Fruit fly (Drosophila melanogaster) whole organism, prepupa: Measurements from ENCODE around the gene CG10802.
A peak's percentile ranks its signal among the peaks of the same experiment; 100 is the strongest.

Experiments used
- CG10631 ChIP-seq: fragments of 200-800 bp; sonication (Bioruptor generic); optimal IDR thresholded peaks from 2 replicates; lab custom pipeline; 2016; ENCODE audit warnings: missing biosample characterization, missing genetic modification characterization
- CG10669 ChIP-seq: fragments of 200-800 bp; sonication (Bioruptor generic); optimal IDR thresholded peaks from 3 replicates; lab custom pipeline; 2018; ENCODE audit warnings: missing biosample characterization, mild to moderate bottlenecking, missing genetic modification characterization, moderate library complexity
- CG11294 ChIP-seq: fragments of 200-800 bp; sonication (Bioruptor generic); IDR thresholded peaks from 2 replicates; pipeline ENCODE4 v1.3.6; 2022; ENCODE audit warnings: missing biosample characterization, missing genetic modification characterization
- CG11762 ChIP-seq: fragments of 200-800 bp; sonication (Bioruptor generic); optimal IDR thresholded peaks from 3 replicates; lab custom pipeline; 2016; ENCODE audit warnings: missing biosample characterization, missing genetic modification characterization; ENCODE audit not compliant: insufficient read depth
- CG11902 ChIP-seq: fragments of 200-800 bp; sonication (Bioruptor generic); optimal IDR thresholded peaks from 3 replicates; lab custom pipeline; 2016; ENCODE audit warnings: missing biosample characterization, missing genetic modification characterization
- CG15336 ChIP-seq: fragments of 200-800 bp; sonication (Bioruptor generic); IDR thresholded peaks from 2 replicates; pipeline ENCODE4 v1.3.6; 2022; ENCODE audit warnings: missing biosample characterization, missing genetic modification characterization
- CG1621 ChIP-seq: fragments of 200-800 bp; sonication (Bioruptor generic); optimal IDR thresholded peaks from 3 replicates; lab custom pipeline; 2018; ENCODE audit warnings: missing biosample characterization, mild to moderate bottlenecking, missing genetic modification characterization
- CG16779 ChIP-seq: fragments of 200-800 bp; sonication (Bioruptor generic); optimal IDR thresholded peaks from 3 replicates; lab custom pipeline; 2017; ENCODE audit warnings: missing biosample characterization, mild to moderate bottlenecking, missing genetic modification characterization
- CG3032 ChIP-seq: fragments of 200-800 bp; optimal IDR thresholded peaks from 2 replicates; lab custom pipeline; 2019; ENCODE audit warnings: missing biosample characterization, mild to moderate bottlenecking, missing genetic modification characterization, moderate library complexity
- CG31627 ChIP-seq: fragments of 200-800 bp; sonication (Bioruptor generic); optimal IDR thresholded peaks from 3 replicates; lab custom pipeline; 2016; ENCODE audit warnings: missing biosample characterization, missing genetic modification characterization
- CG32006 ChIP-seq: fragments of 200-800 bp; sonication (Bioruptor generic); optimal IDR thresholded peaks from 3 replicates; lab custom pipeline; 2017; ENCODE audit warnings: missing biosample characterization, mild to moderate bottlenecking, missing genetic modification characterization
- CG34406 ChIP-seq: fragments of 200-800 bp; sonication (Bioruptor generic); optimal IDR thresholded peaks from 3 replicates; lab custom pipeline; 2016; ENCODE audit warnings: missing biosample characterization, missing genetic modification characterization
- CG4318 ChIP-seq: fragments of 200-800 bp; sonication (Bioruptor generic); optimal IDR thresholded peaks from 3 replicates; lab custom pipeline; 2017; ENCODE audit warnings: missing biosample characterization, mild to moderate bottlenecking, missing genetic modification characterization
- CG6163 ChIP-seq: fragments of 200-800 bp; sonication (Bioruptor generic); IDR thresholded peaks from 3 replicates; pipeline ENCODE4 v1.3.6; 2022; ENCODE audit warnings: missing biosample characterization, missing genetic modification characterization
- CG6792 ChIP-seq: fragments of 200-800 bp; sonication (Bioruptor generic); optimal IDR thresholded peaks from 3 replicates; lab custom pipeline; 2016; ENCODE audit warnings: missing biosample characterization, missing genetic modification characterization
- CG6808 ChIP-seq: fragments of 200-800 bp; sonication (Bioruptor generic); optimal IDR thresholded peaks from 3 replicates; lab custom pipeline; 2017; ENCODE audit warnings: missing biosample characterization, missing genetic modification characterization, mild to moderate bottlenecking, moderate library complexity, missing genetic modification reagents
- CG6854 ChIP-seq: fragments of 200-800 bp; sonication (Bioruptor generic); optimal IDR thresholded peaks from 2 replicates; lab custom pipeline; 2017; ENCODE audit warnings: missing biosample characterization, mild to moderate bottlenecking, missing genetic modification characterization
- CG7368 ChIP-seq: fragments of 200-800 bp; sonication (Bioruptor generic); optimal IDR thresholded peaks from 3 replicates; lab custom pipeline; 2016; ENCODE audit warnings: missing biosample characterization, missing genetic modification characterization
- CG8632 ChIP-seq: fragments of 200-800 bp; sonication (Bioruptor generic); optimal IDR thresholded peaks from 3 replicates; lab custom pipeline; 2016; ENCODE audit warnings: missing biosample characterization, missing genetic modification characterization
- CG9139 ChIP-seq: fragments of 200-800 bp; sonication (Bioruptor generic); optimal IDR thresholded peaks from 3 replicates; lab custom pipeline; 2017; ENCODE audit warnings: missing biosample characterization, mild to moderate bottlenecking, missing genetic modification characterization
- Eip78C ChIP-seq: fragments of 200-800 bp; sonication (Bioruptor generic); peaks from one replicate; lab custom pipeline; 2016; ENCODE audit warnings: missing biosample characterization, missing genetic modification characterization
- Eip93F ChIP-seq: fragments of 200-800 bp; sonication (Bioruptor generic); optimal IDR thresholded peaks from 2 replicates; lab custom pipeline; 2016; ENCODE audit warnings: missing biosample characterization, mild to moderate bottlenecking, missing genetic modification characterization
- Ets96B ChIP-seq: fragments of 200-800 bp; optimal IDR thresholded peaks from 2 replicates; lab custom pipeline; 2019; ENCODE audit warnings: missing biosample characterization, mild to moderate bottlenecking, missing genetic modification characterization, moderate library complexity
- Gug ChIP-seq: fragments of 200-800 bp; sonication (Bioruptor generic); IDR thresholded peaks from 2 replicates; pipeline ENCODE4 v1.3.6; 2022; ENCODE audit warnings: missing biosample characterization, missing genetic modification characterization
- Hr38 ChIP-seq: sonication (Bioruptor generic); optimal IDR thresholded peaks from 2 replicates; lab custom pipeline; 2016; ENCODE audit warnings: missing biosample characterization, missing genetic modification characterization
- Hr39 ChIP-seq: fragments of 200-800 bp; sonication (Bioruptor generic); optimal IDR thresholded peaks from 2 replicates; lab custom pipeline; 2016; ENCODE audit warnings: missing biosample characterization, missing genetic modification characterization
- Hr4 ChIP-seq: fragments of 200-800 bp; sonication (Bioruptor generic); optimal IDR thresholded peaks from 3 replicates; lab custom pipeline; 2016; ENCODE audit warnings: missing biosample characterization, missing genetic modification characterization
- Lpt ChIP-seq: fragments of 200-800 bp; sonication (Bioruptor generic); optimal IDR thresholded peaks from 3 replicates; lab custom pipeline; 2016; ENCODE audit warnings: missing biosample characterization, missing genetic modification characterization
- Met ChIP-seq: fragments of 200-800 bp; sonication (Bioruptor generic); optimal IDR thresholded peaks from 3 replicates; lab custom pipeline; 2016; ENCODE audit warnings: missing biosample characterization, missing genetic modification characterization
- OdsH ChIP-seq: fragments of 200-800 bp; sonication (Bioruptor generic); optimal IDR thresholded peaks from 3 replicates; lab custom pipeline; 2016; ENCODE audit warnings: missing biosample characterization, missing genetic modification characterization
- Smox ChIP-seq: fragments of 200-800 bp; sonication (Bioruptor generic); optimal IDR thresholded peaks from 3 replicates; lab custom pipeline; 2016; ENCODE audit warnings: missing biosample characterization, missing genetic modification characterization
- Sox102F ChIP-seq: fragments of 200-800 bp; sonication (Bioruptor generic); optimal IDR thresholded peaks from 2 replicates; lab custom pipeline; 2016; ENCODE audit warnings: missing biosample characterization, mild to moderate bottlenecking, missing genetic modification characterization
- Sox14 ChIP-seq: fragments of 200-800 bp; sonication (Bioruptor generic); optimal IDR thresholded peaks from 3 replicates; lab custom pipeline; 2016; ENCODE audit warnings: missing biosample characterization, missing genetic modification characterization
- Sox15 ChIP-seq: fragments of 200-800 bp; sonication (Bioruptor generic); optimal IDR thresholded peaks from 3 replicates; lab custom pipeline; 2016; ENCODE audit warnings: missing biosample characterization, missing genetic modification characterization
- dac ChIP-seq: fragments of 200-800 bp; sonication (Bioruptor generic); optimal IDR thresholded peaks from 2 replicates; lab custom pipeline; 2017; ENCODE audit warnings: missing biosample characterization, mild to moderate bottlenecking, missing genetic modification characterization
- dsx ChIP-seq: fragments of 200-800 bp; optimal IDR thresholded peaks from 3 replicates; lab custom pipeline; 2019; ENCODE audit warnings: missing biosample characterization, mild to moderate bottlenecking, missing genetic modification characterization, moderate library complexity; ENCODE audit not compliant: poor library complexity, severe bottlenecking
- eg ChIP-seq: fragments of 200-800 bp; sonication (Bioruptor generic); IDR thresholded peaks from 3 replicates; pipeline ENCODE4 v1.3.6; 2022; ENCODE audit warnings: missing biosample characterization, missing genetic modification characterization
- esn ChIP-seq: fragments of 200-800 bp; sonication (Bioruptor generic); optimal IDR thresholded peaks from 2 replicates; lab custom pipeline; 2016; ENCODE audit warnings: missing biosample characterization, mild to moderate bottlenecking, missing genetic modification characterization, moderate library complexity
- fd59A ChIP-seq: fragments of 200-800 bp; sonication (Bioruptor generic); optimal IDR thresholded peaks from 2 replicates; lab custom pipeline; 2017; ENCODE audit warnings: missing biosample characterization, mild to moderate bottlenecking, missing genetic modification characterization, missing genetic modification reagents
- fd85E ChIP-seq: fragments of 200-800 bp; sonication (Bioruptor generic); optimal IDR thresholded peaks from 3 replicates; lab custom pipeline; 2016; ENCODE audit warnings: missing biosample characterization, missing genetic modification characterization
- lz ChIP-seq: fragments of 200-800 bp; sonication (Bioruptor generic); optimal IDR thresholded peaks from 3 replicates; lab custom pipeline; 2016; ENCODE audit warnings: missing biosample characterization, missing genetic modification characterization
- net ChIP-seq: fragments of 200-800 bp; sonication (Bioruptor generic); optimal IDR thresholded peaks from 3 replicates; lab custom pipeline; 2016; ENCODE audit warnings: missing biosample characterization, missing genetic modification characterization
- salr ChIP-seq, 2 experiments: fragments of 200-800 bp; sonication (Bioruptor generic); optimal IDR thresholded peaks; 3 replicates each; lab custom pipeline; 2016 to 2018; ENCODE audit warnings: missing biosample characterization in 2 of 2, missing genetic modification characterization in 2 of 2, mild to moderate bottlenecking in 1 of 2
- spab ChIP-seq: fragments of 200-800 bp; sonication (Bioruptor generic); optimal IDR thresholded peaks from 2 replicates; lab custom pipeline; 2017; ENCODE audit warnings: missing biosample characterization, mild to moderate bottlenecking, missing genetic modification characterization, missing genetic modification reagents
- ss ChIP-seq, 2 experiments: fragments of 200-800 bp; sonication (Bioruptor generic); optimal IDR thresholded peaks; 2 replicates in 1 of 2; 3 replicates in 1 of 2; lab custom pipeline; 2017 to 2018; ENCODE audit warnings: mild to moderate bottlenecking in 2 of 2, missing biosample characterization in 2 of 2, missing genetic modification characterization in 2 of 2, moderate library complexity in 1 of 2
- svp ChIP-seq: fragments of 200-800 bp; sonication (Bioruptor generic); peaks from one replicate; lab custom pipeline; 2016; ENCODE audit warnings: missing biosample characterization, missing genetic modification characterization
- topi ChIP-seq: fragments of 200-800 bp; sonication (Bioruptor generic); optimal IDR thresholded peaks from 3 replicates; lab custom pipeline; 2016; ENCODE audit warnings: missing biosample characterization, missing genetic modification characterization
- vri ChIP-seq: fragments of 200-800 bp; sonication (Bioruptor generic); optimal IDR thresholded peaks from 3 replicates; lab custom pipeline; 2016; ENCODE audit warnings: missing biosample characterization, mild to moderate bottlenecking, missing genetic modification characterization

Gene CG10802

DNA sequence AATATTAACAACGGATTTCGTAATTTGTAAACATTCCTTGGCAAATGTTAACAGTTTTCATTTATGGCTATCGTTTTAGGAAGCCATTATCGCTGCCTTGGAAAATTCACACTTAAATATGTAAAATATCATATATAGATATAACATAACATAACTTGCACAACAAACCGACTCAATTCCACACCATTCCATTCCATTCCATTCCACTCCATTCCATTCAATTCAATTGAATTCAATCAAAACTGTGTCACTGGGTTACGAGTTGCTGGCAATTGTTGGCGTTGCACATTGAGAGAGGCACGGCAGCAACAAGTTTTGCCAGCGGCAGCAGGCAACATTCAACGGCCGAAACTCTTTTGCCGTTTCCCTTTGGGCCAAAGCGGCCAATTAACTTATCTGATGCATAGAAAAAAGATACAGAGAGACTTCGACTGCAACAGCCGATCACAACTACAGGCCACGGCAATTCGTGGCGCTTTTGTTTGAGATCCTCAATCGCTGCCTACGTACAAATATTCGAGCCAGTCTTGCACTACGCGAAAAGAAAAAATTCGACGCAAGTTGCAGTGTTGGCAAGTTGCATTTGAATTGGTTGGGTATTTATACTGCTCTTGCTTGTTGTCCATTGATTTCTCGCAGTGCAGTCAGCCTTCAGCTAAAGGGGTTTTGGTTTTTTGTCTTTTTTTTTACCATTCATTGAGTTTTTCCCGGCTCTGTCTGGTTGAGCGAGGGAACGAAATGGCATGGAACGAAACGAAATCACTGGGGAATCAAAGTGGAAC is 29.5 kb upstream of the CG10802 start (continued):
- TF ChIP-seq CG9139 (GFP tag; lab: Kevin White, UChicago): no peak
- no peak for TF ChIP-seq Hr39 (GFP tag; lab: Kevin White, UChicago)
- TF ChIP-seq CG6854 (GFP tag; lab: Kevin White, UChicago): no peak
- TF ChIP-seq CG10631 (GFP tag; lab: Kevin White, UChicago): no peak
- TF ChIP-seq CG4318: no peak
- no peak for TF ChIP-seq CG3032 (tag; lab: Kevin White, UChicago)
- no peak for TF ChIP-seq svp (GFP tag; lab: Kevin White, UChicago)
- no peak for TF ChIP-seq salr (GFP tag; optimal IDR thresholded peaks at IDR 0.05; lab: Kevin White, UChicago)
- TF ChIP-seq CG34406 (GFP tag; lab: Kevin White, UChicago): no peak

DNA sequence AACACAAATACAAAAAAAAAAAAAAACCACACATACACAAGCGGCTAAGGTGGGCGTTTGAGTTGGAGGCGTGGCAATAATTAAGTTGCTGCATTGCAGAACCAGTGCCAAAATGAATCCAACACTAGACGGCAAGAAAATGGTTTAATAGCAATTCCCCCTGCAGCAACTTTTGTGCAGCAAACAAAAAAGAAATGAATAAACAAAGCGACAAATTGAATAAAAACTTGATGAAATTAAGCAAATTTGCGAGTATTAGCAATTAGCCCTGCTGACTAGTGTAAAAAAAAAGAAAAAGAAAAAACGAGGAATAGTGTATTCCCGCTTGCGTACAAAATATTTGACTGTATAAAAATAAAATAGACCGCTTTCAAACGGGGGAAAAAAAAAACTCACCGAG is 28.1 kb upstream of the CG10802 start:
- no peak for TF ChIP-seq CG6854 (GFP tag; lab: Kevin White, UChicago)
- no peak for TF ChIP-seq CG11902 (GFP tag; lab: Kevin White, UChicago)
- TF ChIP-seq CG6792 (GFP tag; lab: Kevin White, UChicago): no peak
- no peak for TF ChIP-seq lz
- TF ChIP-seq dsx: no peak
- TF ChIP-seq fd59A (GFP tag; lab: Kevin White, UChicago): no peak
- TF ChIP-seq Hr39 (GFP tag; lab: Kevin White, UChicago): no peak
- TF ChIP-seq Hr4 (GFP tag; lab: Kevin White, UChicago): peak; percentile 84
- peak; percentile 65 for TF ChIP-seq Gug (GFP tag; lab: Robert Waterston, UW)
- no peak for TF ChIP-seq CG10669 (GFP tag; lab: Kevin White, UChicago)
- peak; percentile 88 for TF ChIP-seq CG15336
- TF ChIP-seq CG31627: no peak
- peak; percentile 22 for TF ChIP-seq Sox14 (GFP tag; lab: Kevin White, UChicago)
- TF ChIP-seq OdsH (GFP tag; lab: Kevin White, UChicago): peak; percentile 43
- TF ChIP-seq salr (GFP tag; optimal IDR thresholded peaks at IDR 0.05; lab: Kevin White, UChicago): peak in 1 of 2 experiments; percentile 61
- no peak for TF ChIP-seq CG6808 (GFP tag; lab: Kevin White, UChicago)
- no peak for TF ChIP-seq CG1621 (tag; lab: Kevin White, UChicago)
- TF ChIP-seq CG7368 (GFP tag; lab: Kevin White, UChicago): no peak
- no peak for TF ChIP-seq vri
- no peak for TF ChIP-seq Hr38
- no peak for TF ChIP-seq CG11762 (GFP tag; lab: Kevin White, UChicago)
- no peak for TF ChIP-seq Eip93F (GFP tag; lab: Kevin White, UChicago)
- no peak for TF ChIP-seq esn (GFP tag; lab: Kevin White, UChicago)
- TF ChIP-seq Eip78C (GFP tag; lab: Kevin White, UChicago): peak; percentile 60
- TF ChIP-seq svp (GFP tag; lab: Kevin White, UChicago): no peak
- peak; percentile 40 for TF ChIP-seq net
- no peak for TF ChIP-seq Sox15 (GFP tag; lab: Kevin White, UChicago)
- TF ChIP-seq CG11294: peak; percentile 59; the same call in 1 of the 2 replicates
- no peak for TF ChIP-seq Ets96B (tag; lab: Kevin White, UChicago)
- TF ChIP-seq Lpt (GFP tag; lab: Kevin White, UChicago): peak; percentile 47
- TF ChIP-seq spab (GFP tag; lab: Kevin White, UChicago): no peak
- no peak for TF ChIP-seq Met (GFP tag; lab: Kevin White, UChicago)
- TF ChIP-seq CG16779 (tag; lab: Kevin White, UChicago): no peak
- peak; percentile 88 for TF ChIP-seq eg (GFP tag; lab: Robert Waterston, UW)
- no peak for TF ChIP-seq Smox
- no peak for TF ChIP-seq topi (GFP tag; lab: Kevin White, UChicago)
- TF ChIP-seq CG32006: peak; percentile 83
- TF ChIP-seq fd85E (GFP tag; lab: Kevin White, UChicago): no peak
- TF ChIP-seq CG8632 (GFP tag; lab: Kevin White, UChicago): no peak
- TF ChIP-seq CG3032 (tag; lab: Kevin White, UChicago): no peak
- TF ChIP-seq CG6163 (GFP tag; lab: Robert Waterston, UW): peak; percentile 84
- TF ChIP-seq ss (GFP tag; optimal IDR thresholded peaks at IDR 0.05; lab: Kevin White, UChicago): no peak
- peak; percentile 61 for TF ChIP-seq dac
- no peak for TF ChIP-seq Sox102F (GFP tag; lab: Kevin White, UChicago)
